Worm (Caenorhabditis elegans): ENCODE data around the gene C39D10.11.
A peak's percentile ranks its signal among the peaks of the same experiment; 100 is the strongest.

Gene C39D10.11

DNA sequence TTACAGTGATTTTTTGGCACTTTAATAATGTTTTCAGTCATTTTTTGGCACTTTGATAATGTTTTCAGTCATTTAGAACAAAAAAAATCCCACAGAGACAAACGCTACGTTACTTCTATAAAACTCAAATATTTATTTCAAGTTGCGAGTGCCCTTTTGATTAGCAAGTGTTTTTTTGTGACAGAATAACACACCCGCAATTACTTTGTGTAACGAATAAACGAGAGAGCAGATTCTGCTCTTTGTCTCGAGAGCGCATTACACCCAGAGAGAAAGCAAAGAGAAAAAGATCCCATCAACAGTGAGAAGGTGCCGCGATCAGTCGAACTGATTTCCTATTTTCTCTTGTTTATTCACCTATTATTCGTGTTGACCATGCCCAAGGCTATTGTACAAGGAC, 19.1 kb upstream of the C39D10.11 start, which contains the start of gene pcyt-2.2:
Gene pcyt-2.2, plus strand, starts transcription at position 301 of the 400 bp plus-strand sequence.
- TF ChIP-seq unc-98 (GFP tag; IDR thresholded peaks at IDR 0.05) (no peak), lin-14 (GFP tag; optimal IDR thresholded peaks at IDR 0.05) (peak; percentile 24)

DNA sequence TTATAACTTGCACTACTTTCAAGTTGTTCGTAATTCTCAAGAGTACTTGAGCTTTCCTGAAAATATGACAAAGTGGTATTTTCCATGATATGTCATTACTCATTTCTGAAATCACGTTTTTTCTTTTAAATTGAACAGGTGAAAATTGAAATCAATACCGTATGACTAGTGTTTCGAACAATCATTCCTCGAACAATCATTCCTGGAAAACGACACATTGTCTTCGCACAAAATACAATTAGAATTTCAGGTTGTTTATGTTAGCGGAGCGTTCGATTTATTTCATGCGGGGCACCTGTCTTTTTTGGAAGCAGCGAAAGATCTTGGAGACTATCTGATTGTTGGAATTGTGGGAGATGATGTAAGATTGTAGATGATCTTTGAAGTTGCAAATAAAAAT, 16.9 kb upstream of the C39D10.11 start:
- TF ChIP-seq blmp-1 (tag; optimal IDR thresholded peaks at IDR 0.05): no peak
- peak; percentile 35 for TF ChIP-seq fkh-8 (tag; optimal IDR thresholded peaks at IDR 0.05)
- peak; percentile 46 for TF ChIP-seq nhr-71 (tag; optimal IDR thresholded peaks at IDR 0.05)
- TF ChIP-seq irx-1 (tag; optimal IDR thresholded peaks at IDR 0.05): no peak
- peak; percentile 99 for TF ChIP-seq hlh-4 (tag; optimal IDR thresholded peaks at IDR 0.05)
- no peak for TF ChIP-seq hpl-2 (GFP tag; optimal IDR thresholded peaks at IDR 0.05)
- TF ChIP-seq alr-1 (tag; optimal IDR thresholded peaks at IDR 0.05; ENCODE audit: borderline replicate concordance): no peak
- TF ChIP-seq nhr-47 (tag; optimal IDR thresholded peaks at IDR 0.05): peak; percentile 42

DNA sequence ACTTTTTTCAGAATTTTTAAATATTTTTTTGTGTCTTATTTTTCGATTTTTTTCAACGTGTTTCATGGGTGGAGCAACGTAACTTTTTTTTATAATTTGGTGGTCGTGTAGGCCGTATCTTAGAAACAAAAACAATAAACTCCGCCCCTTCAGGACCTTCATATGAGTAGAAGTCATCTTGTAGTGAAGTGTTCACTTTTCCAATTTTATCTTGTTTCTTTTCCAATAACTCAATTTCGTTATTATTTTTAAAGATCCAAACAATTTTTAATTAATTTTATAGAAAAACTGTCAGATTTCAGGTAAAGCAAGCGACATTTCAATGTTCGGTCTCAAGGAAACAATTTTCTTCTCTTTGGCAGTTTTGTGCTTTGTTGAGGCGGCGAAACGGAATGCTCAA, 14.2 kb upstream of the C39D10.11 start, which contains the start of gene C39D10.2:
Gene C39D10.2, plus strand, starts transcription at position 301 of the 400 bp plus-strand sequence.
- TF ChIP-seq nhr-19 (GFP tag; conservative IDR thresholded peaks at IDR 0.05) (no peak), C34B4.2 (tag; optimal IDR thresholded peaks at IDR 0.05) (no peak), irx-1 (tag; optimal IDR thresholded peaks at IDR 0.05) (no peak), pax-3 (tag; optimal IDR thresholded peaks at IDR 0.05) (no peak), fkh-4 (tag; optimal IDR thresholded peaks at IDR 0.05; ENCODE audit: borderline replicate concordance) (no peak), sptf-1 (tag; optimal IDR thresholded peaks at IDR 0.05) (no peak)

ce11 chrX:7892296-7892695, 10.8 kb upstream of the C39D10.11 start, which contains the start of gene C39D10.5:
Gene C39D10.5 (minus strand): TSS chrX:7892396.
- TF ChIP-seq pax-3 (tag; optimal IDR thresholded peaks at IDR 0.05) (no peak), jun-1 (tag; optimal IDR thresholded peaks at IDR 0.05) (no peak), alr-1 (tag; optimal IDR thresholded peaks at IDR 0.05; ENCODE audit: borderline replicate concordance) (no peak), nhr-28 (tag; optimal IDR thresholded peaks at IDR 0.05) (no peak), C16A3.4 (tag; optimal IDR thresholded peaks at IDR 0.05) (no peak), ztf-4 (tag; optimal IDR thresholded peaks at IDR 0.05) (no peak), nhr-71 (tag; optimal IDR thresholded peaks at IDR 0.05) (no peak)

- TF ChIP-seq pag-3 (tag; optimal IDR thresholded peaks at IDR 0.05; ENCODE audit: borderline replicate concordance, insufficient read depth) (no peak), lir-3 (tag; optimal IDR thresholded peaks at IDR 0.05; ENCODE audit: poor library complexity) (no peak), nhr-84 (tag; optimal IDR thresholded peaks at IDR 0.05) (no peak), lin-39 (tag; optimal IDR thresholded peaks at IDR 0.05) (no peak), tlp-1 (tag; optimal IDR thresholded peaks at IDR 0.05) (no peak), unc-98 (GFP tag; IDR thresholded peaks at IDR 0.05) (no peak), lin-14 (GFP tag; optimal IDR thresholded peaks at IDR 0.05) (no peak), nhr-12 (tag; optimal IDR thresholded peaks at IDR 0.05) (no peak), dsc-1 (tag; optimal IDR thresholded peaks at IDR 0.05) (no peak), dpl-1 (GFP tag; optimal IDR thresholded peaks at IDR 0.05) (no peak), nhr-85 (tag) (no peak), efl-1 (optimal IDR thresholded peaks at IDR 0.05) (no peak), efl-1 (GFP tag; optimal IDR thresholded peaks at IDR 0.05 in 1 of 2) (no peak), fos-1 (tag; optimal IDR thresholded peaks at IDR 0.05) (no peak)
Observed at ce11 chrX:7897690-7898089, 5.4 kb upstream of the C39D10.11 start, which contains the start of gene latd-1. Gene latd-1 (minus strand): TSS chrX:7897790.

DNA sequence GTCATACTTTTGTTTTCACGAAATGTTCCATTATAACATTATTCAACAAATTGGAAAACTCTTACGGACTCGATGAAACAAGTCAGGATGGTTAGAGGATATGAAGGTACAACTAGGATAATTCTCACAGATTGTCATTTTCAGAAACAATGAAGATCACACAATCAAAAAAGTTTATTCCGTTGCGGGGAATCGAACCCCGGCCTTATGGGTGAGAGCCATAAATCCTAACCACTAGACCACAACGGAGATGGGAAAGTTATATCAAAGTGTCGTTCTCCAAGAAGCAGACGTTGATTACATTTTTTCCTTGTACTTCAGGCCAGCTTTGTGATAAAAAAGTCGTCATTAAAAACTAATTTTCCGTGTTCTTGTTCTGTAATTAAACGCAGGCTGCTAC, 4.9 kb upstream of the C39D10.11 start:
- TF ChIP-seq nhr-85 (tag): no peak
- no peak for TF ChIP-seq unc-86 (tag; optimal IDR thresholded peaks at IDR 0.05)
- TF ChIP-seq efl-1 (optimal IDR thresholded peaks at IDR 0.05): no peak
- peak in 1 of 2 experiments; percentile 89 for TF ChIP-seq efl-1 (GFP tag; optimal IDR thresholded peaks at IDR 0.05 in 1 of 2)
